Worm (Caenorhabditis elegans) whole organism, young adult: Measurements from ENCODE around the gene C14B1.8.

Source experiments
- B0336.3 ChIP-seq: fragments of 200-800 bp; sonication (Bioruptor generic); IDR thresholded peaks from 2 replicates; pipeline ENCODE4 v1.3.6; 2022; ENCODE audit warnings: missing genetic modification characterization, missing compliant biosample characterization
- C06A6.2 ChIP-seq: fragments of 200-800 bp; sonication (Bioruptor generic); conservative IDR thresholded peaks from 2 replicates; pipeline ENCODE4 v1.3.6; 2022; ENCODE audit warnings: missing genetic modification characterization, missing compliant biosample characterization
- F22D6.2 ChIP-seq: sonication (generic microtip); optimal IDR thresholded peaks from 2 replicates; lab custom pipeline; 2016; ENCODE audit warnings: mild to moderate bottlenecking, missing genetic modification characterization, missing compliant biosample characterization
- K12H6.12 ChIP-seq: fragments of 200-800 bp; sonication (Bioruptor generic); optimal IDR thresholded peaks from 2 replicates; lab custom pipeline; 2018; ENCODE audit warnings: mild to moderate bottlenecking, missing genetic modification characterization, missing compliant biosample characterization
- bed-2 ChIP-seq: fragments of 200-800 bp; sonication (Bioruptor generic); IDR thresholded peaks from 2 replicates; pipeline ENCODE4 v1.3.6; 2022; ENCODE audit warnings: missing genetic modification reagents, missing genetic modification characterization, missing compliant biosample characterization
- cebp-2 ChIP-seq: fragments of 200-800 bp; sonication (Bioruptor generic); IDR thresholded peaks from 2 replicates; pipeline ENCODE4 v1.3.6; 2022; ENCODE audit warnings: missing genetic modification characterization, missing compliant biosample characterization
- ceh-40 ChIP-seq: fragments of 200-800 bp; sonication (Bioruptor generic); IDR thresholded peaks from 2 replicates; pipeline ENCODE4 v1.3.6; 2022; ENCODE audit warnings: missing genetic modification characterization, missing compliant biosample characterization
- dpl-1 ChIP-seq: fragments of 150-350 bp; optimal IDR thresholded peaks from 2 replicates; lab custom pipeline; 2014; ENCODE audit warnings: missing biosample characterization, missing genetic modification reagents, missing genetic modification characterization
- egl-18 ChIP-seq: fragments of 200-800 bp; sonication (Bioruptor generic); IDR thresholded peaks from 2 replicates; pipeline ENCODE4 v1.3.6; 2022; ENCODE audit warnings: missing genetic modification reagents, missing genetic modification characterization, missing compliant biosample characterization
- him-1 ChIP-seq: sonication (generic microtip); optimal IDR thresholded peaks from 2 replicates; lab custom pipeline; 2016; ENCODE audit warnings: missing genotype, missing genetic modification reagents, missing genetic modification characterization, missing compliant biosample characterization
- hlh-26 ChIP-seq: fragments of 200-800 bp; sonication (Bioruptor generic); conservative IDR thresholded peaks from 2 replicates; pipeline ENCODE4 v1.3.6; 2022; ENCODE audit warnings: missing genetic modification reagents, missing genetic modification characterization, missing compliant biosample characterization
- hmg-1.2 ChIP-seq: fragments of 200-800 bp; sonication (Bioruptor generic); IDR thresholded peaks from 2 replicates; pipeline ENCODE4 v1.3.6; 2022; ENCODE audit warnings: missing genetic modification reagents, missing genetic modification characterization, missing compliant biosample characterization
- let-607 ChIP-seq, 2 experiments: fragments of 200-800 bp in 1 of 2; sonication (Bioruptor generic) in 1 of 2; sonication (generic microtip) in 1 of 2; optimal IDR thresholded peaks; 2 replicates each; lab custom pipeline; 2016 to 2018; ENCODE audit warnings: mild to moderate bottlenecking in 2 of 2, missing compliant biosample characterization in 2 of 2, missing genetic modification characterization in 2 of 2, moderate library complexity in 2 of 2, missing genotype in 1 of 2
- madf-3 ChIP-seq: fragments of 200-800 bp; sonication (Bioruptor generic); IDR thresholded peaks from 2 replicates; pipeline ENCODE4 v1.3.6; 2022; ENCODE audit warnings: missing genetic modification reagents, missing genetic modification characterization, missing compliant biosample characterization
- madf-8 ChIP-seq: fragments of 200-800 bp; sonication (Bioruptor generic); conservative IDR thresholded peaks from 2 replicates; pipeline ENCODE4 v1.3.6; 2022; ENCODE audit warnings: missing genetic modification reagents, missing genetic modification characterization, missing compliant biosample characterization
- nhr-120 ChIP-seq: fragments of 200-800 bp; sonication (Bioruptor generic); IDR thresholded peaks from 2 replicates; pipeline ENCODE4 v1.3.6; 2022; ENCODE audit warnings: missing genetic modification characterization, missing compliant biosample characterization
- rec-8 ChIP-seq, 2 experiments: sonication (generic microtip); optimal IDR thresholded peaks; 2 replicates each; lab custom pipeline; 2016; ENCODE audit warnings: mild to moderate bottlenecking in 2 of 2, missing genetic modification characterization in 2 of 2, missing genetic modification reagents in 2 of 2, missing genotype in 2 of 2, missing biosample characterization in 1 of 2, missing compliant biosample characterization in 1 of 2, moderate library complexity in 1 of 2
- sptf-2 ChIP-seq: fragments of 200-800 bp; sonication (Bioruptor generic); optimal IDR thresholded peaks from 2 replicates; lab custom pipeline; 2018; ENCODE audit warnings: mild to moderate bottlenecking, missing genetic modification characterization, missing compliant biosample characterization
- tbp1 ChIP-seq: fragments of 200-800 bp; sonication (Bioruptor generic); optimal IDR thresholded peaks from 2 replicates; lab custom pipeline; 2018; ENCODE audit warnings: mild to moderate bottlenecking, missing genetic modification characterization, missing compliant biosample characterization
- unc-62 ChIP-seq: fragments of 150-350 bp; optimal IDR thresholded peaks from 2 replicates; lab custom pipeline; 2014; ENCODE audit warnings: missing biosample characterization, missing genetic modification reagents, missing genetic modification characterization
- xnd-1 ChIP-seq: sonication (generic microtip); optimal IDR thresholded peaks from 2 replicates; lab custom pipeline; 2016; ENCODE audit warnings: missing genotype, missing genetic modification reagents, missing genetic modification characterization, missing compliant biosample characterization
- ztf-25 ChIP-seq: fragments of 200-800 bp; sonication (Bioruptor generic); IDR thresholded peaks from 2 replicates; pipeline ENCODE4 v1.3.6; 2022; ENCODE audit warnings: missing genetic modification reagents, missing genetic modification characterization, missing compliant biosample characterization
- ztf-26 ChIP-seq: sonication (generic microtip); optimal IDR thresholded peaks from 2 replicates; lab custom pipeline; 2017; ENCODE audit warnings: missing genetic modification characterization, missing compliant biosample characterization
- ztf-3 ChIP-seq: fragments of 200-800 bp; sonication (Bioruptor generic); optimal IDR thresholded peaks from 2 replicates; lab custom pipeline; 2018; ENCODE audit warnings: mild to moderate bottlenecking, missing genetic modification characterization, missing compliant biosample characterization
- ztf-6 ChIP-seq: fragments of 200-800 bp; sonication (Bioruptor generic); IDR thresholded peaks from 2 replicates; pipeline ENCODE4 v1.3.6; 2022; ENCODE audit warnings: missing genetic modification reagents, missing genetic modification characterization, missing compliant biosample characterization

C14B1.8 gene

ce11 chrIII:3670984-3671383 lies 48.5 kb downstream of the C14B1.8 start:
- TF ChIP-seq hlh-26 (GFP tag; lab: Robert Waterston, UW), result no peak
- no peak for TF ChIP-seq rec-8 (tag; optimal IDR thresholded peaks at IDR 0.05; lab: Kevin White, UChicago)
- TF ChIP-seq nhr-120 (GFP tag; lab: Robert Waterston, UW), result no peak
- 0 out of 2 replicates have a peak, but pooled peaks have one; percentile 5 for TF ChIP-seq hmg-1.2
- TF ChIP-seq madf-3, result no peak
- no peak for TF ChIP-seq him-1 (tag; lab: Kevin White, UChicago)
- no peak for TF ChIP-seq F22D6.2

ce11 chrIII:3670336-3670735 lies 49.1 kb downstream of the C14B1.8 start, which contains the start of gene C46F11.6:
C46F11.6 (minus strand) TSS chrIII:3670436.
- TF ChIP-seq dpl-1 (GFP tag; lab: Kevin White, UChicago) (no peak), tbp1 (GFP tag; lab: Kevin White, UChicago) (no peak), cebp-2 (GFP tag; lab: Robert Waterston, UW) (no peak), madf-8 (no peak), B0336.3 (GFP tag; lab: Robert Waterston, UW) (no peak), ztf-26 (no peak), ztf-6 (GFP tag; lab: Robert Waterston, UW) (no peak), unc-62 (no peak), C06A6.2 (GFP tag; lab: Robert Waterston, UW) (no peak), ztf-25 (GFP tag; lab: Robert Waterston, UW) (no peak), F22D6.2 (no peak), egl-18 (no peak), ztf-3 (no peak), bed-2 (GFP tag; lab: Robert Waterston, UW) (no peak), let-607 (tag; optimal IDR thresholded peaks at IDR 0.05; lab: Kevin White, UChicago) (no peak), K12H6.12 (tag; lab: Kevin White, UChicago) (no peak), ceh-40 (GFP tag; lab: Robert Waterston, UW) (no peak), xnd-1 (tag; lab: Kevin White, UChicago) (no peak), sptf-2 (GFP tag; lab: Kevin White, UChicago) (no peak)
- TF ChIP-seq, all 124 proteins: peak for 0
